Worm (Caenorhabditis elegans): ENCODE data around the gene emb-27.

emb-27 gene

ce11 chrII:8127290-8127689, 34.7 kb downstream of the emb-27 start:
- TF ChIP-seq mdl-1 (tag; optimal IDR thresholded peaks at IDR 0.05) (no peak), sma-3 (GFP tag; optimal IDR thresholded peaks at IDR 0.05) (peak; percentile 15), nhr-10 (tag; optimal IDR thresholded peaks at IDR 0.05) (no peak), nhr-129 (tag; optimal IDR thresholded peaks at IDR 0.05) (peak; percentile 52), ztf-1 (GFP tag; conservative IDR thresholded peaks at IDR 0.05) (no peak), crh-2 (tag; optimal IDR thresholded peaks at IDR 0.05) (peak; percentile 53), sma-9 (GFP tag; optimal IDR thresholded peaks at IDR 0.05) (peak; percentile 77), sma-9 (tag; optimal IDR thresholded peaks at IDR 0.05) (no peak), nhr-6 (tag; optimal IDR thresholded peaks at IDR 0.05) (no peak), F13H6.1 (tag; optimal IDR thresholded peaks at IDR 0.05) (peak; percentile 43), fos-1 (tag; optimal IDR thresholded peaks at IDR 0.05) (peak; percentile 94)

- no peak for TF ChIP-seq mbf-1 (tag; optimal IDR thresholded peaks at IDR 0.05)
- TF ChIP-seq lin-39 (tag; optimal IDR thresholded peaks at IDR 0.05), result no peak
- no peak for TF ChIP-seq zag-1 (tag; optimal IDR thresholded peaks at IDR 0.05)
- TF ChIP-seq skn-1 (tag; optimal IDR thresholded peaks at IDR 0.05), result no peak
- peak; percentile 66 for TF ChIP-seq sma-9 (GFP tag; optimal IDR thresholded peaks at IDR 0.05)
- TF ChIP-seq sma-9 (tag; optimal IDR thresholded peaks at IDR 0.05), result no peak
Observed at ce11 chrII:8126617-8127016, 35.4 kb downstream of the emb-27 start.

- peak; percentile 55 for TF ChIP-seq zag-1 (tag; optimal IDR thresholded peaks at IDR 0.05)
- no peak for TF ChIP-seq R02D3.7 (tag; optimal IDR thresholded peaks at IDR 0.05)
- TF ChIP-seq nhr-12 (tag; optimal IDR thresholded peaks at IDR 0.05), result no peak
- no peak for TF ChIP-seq snpc-4 (tag; optimal IDR thresholded peaks at IDR 0.05)
- no peak for TF ChIP-seq ceh-16 (tag; optimal IDR thresholded peaks at IDR 0.05)
- no peak for TF ChIP-seq blmp-1 (tag; optimal IDR thresholded peaks at IDR 0.05; ENCODE audit: insufficient read depth)
- TF ChIP-seq Y55F3AM.14 (GFP tag; optimal IDR thresholded peaks at IDR 0.05), result peak; percentile 6
- no peak for TF ChIP-seq skn-1 (tag; optimal IDR thresholded peaks at IDR 0.05)
- TF ChIP-seq ztf-1 (GFP tag; conservative IDR thresholded peaks at IDR 0.05), result no peak
- no peak for TF ChIP-seq mbf-1 (tag; optimal IDR thresholded peaks at IDR 0.05)
- no peak for TF ChIP-seq nhr-77 (tag; optimal IDR thresholded peaks at IDR 0.05)
- peak; percentile 70 for TF ChIP-seq fos-1 (tag; optimal IDR thresholded peaks at IDR 0.05)
- TF ChIP-seq crh-2 (tag; optimal IDR thresholded peaks at IDR 0.05), result peak; percentile 89
- TF ChIP-seq lin-39 (tag; optimal IDR thresholded peaks at IDR 0.05), result no peak
- TF ChIP-seq ZK546.5 (tag; optimal IDR thresholded peaks at IDR 0.05), result no peak
- TF ChIP-seq lin-11 (tag; optimal IDR thresholded peaks at IDR 0.05), result peak; percentile 26
- peak; percentile 22 for TF ChIP-seq nhr-25 (tag; optimal IDR thresholded peaks at IDR 0.05)
- no peak for TF ChIP-seq egl-27 (tag; optimal IDR thresholded peaks at IDR 0.05)
- TF ChIP-seq nhr-237 (tag; optimal IDR thresholded peaks at IDR 0.05), result no peak
- no peak for TF ChIP-seq nhr-6 (tag; optimal IDR thresholded peaks at IDR 0.05)
- TF ChIP-seq lsy-2 (tag; optimal IDR thresholded peaks at IDR 0.05), result peak in 1 of 2 experiments; percentile 69
- no peak for TF ChIP-seq ztf-4 (tag; optimal IDR thresholded peaks at IDR 0.05)
- no peak for TF ChIP-seq dmd-4 (tag; optimal IDR thresholded peaks at IDR 0.05)
- TF ChIP-seq alr-1 (tag; optimal IDR thresholded peaks at IDR 0.05), result no peak
- peak; percentile 36 for TF ChIP-seq sma-9 (GFP tag; optimal IDR thresholded peaks at IDR 0.05)
- no peak for TF ChIP-seq sma-9 (tag; optimal IDR thresholded peaks at IDR 0.05)
- no peak for TF ChIP-seq sma-3 (GFP tag; optimal IDR thresholded peaks at IDR 0.05)
- TF ChIP-seq unc-39 (tag; optimal IDR thresholded peaks at IDR 0.05), result no peak
- TF ChIP-seq elt-3 (tag; optimal IDR thresholded peaks at IDR 0.05), result no peak
- peak; percentile 55 for TF ChIP-seq C34F6.9 (tag; optimal IDR thresholded peaks at IDR 0.05)
- TF ChIP-seq ceh-82 (tag; optimal IDR thresholded peaks at IDR 0.05), result no peak
- peak; percentile 45 for TF ChIP-seq nhr-129 (tag; optimal IDR thresholded peaks at IDR 0.05)
- no peak for TF ChIP-seq nhr-11 (tag; optimal IDR thresholded peaks at IDR 0.05)
- no peak for TF ChIP-seq ama-1 (optimal IDR thresholded peaks at IDR 0.05)
- TF ChIP-seq sem-4 (tag; optimal IDR thresholded peaks at IDR 0.05), result peak; percentile 66
- TF ChIP-seq gmeb-1 (tag; optimal IDR thresholded peaks at IDR 0.05), result no peak
- no peak for TF ChIP-seq nhr-10 (tag; optimal IDR thresholded peaks at IDR 0.05)
- no peak for TF ChIP-seq aly-2 (tag; optimal IDR thresholded peaks at IDR 0.05)
- TF ChIP-seq peb-1 (tag; optimal IDR thresholded peaks at IDR 0.05), result no peak
- no peak for TF ChIP-seq nhr-23 (tag; optimal IDR thresholded peaks at IDR 0.05)
- TF ChIP-seq mab-5 (tag; optimal IDR thresholded peaks at IDR 0.05), result peak; percentile 28
- TF ChIP-seq F13H6.1 (tag; optimal IDR thresholded peaks at IDR 0.05), result peak; percentile 31
- no peak for TF ChIP-seq elt-1 (tag; optimal IDR thresholded peaks at IDR 0.05)
- no peak for TF ChIP-seq unc-62 (GFP tag; optimal IDR thresholded peaks at IDR 0.05)
- TF ChIP-seq lin-13 (GFP tag; optimal IDR thresholded peaks at IDR 0.05), result peak; percentile 18
- TF ChIP-seq ztf-11 (tag; optimal IDR thresholded peaks at IDR 0.05), result no peak
- TF ChIP-seq mdl-1 (tag; optimal IDR thresholded peaks at IDR 0.05), result peak; percentile 39 to 54
- TF ChIP-seq unc-55 (GFP tag; optimal IDR thresholded peaks at IDR 0.05), result peak; percentile 70
- TF ChIP-seq nhr-21 (tag; optimal IDR thresholded peaks at IDR 0.05), result peak; percentile 8
Observed at ce11 chrII:8126132-8126531, 35.8 kb downstream of the emb-27 start.

All from whole organism, L2 larva.